Fruit fly (Drosophila melanogaster) whole organism, prepupa: ENCODE results near the gene CG46523.
A peak's percentile ranks its signal among the peaks of the same experiment; 100 is the strongest.

Source experiments
- Blimp-1 ChIP-seq: fragments of 200-800 bp; sonication (Bioruptor generic); optimal IDR thresholded peaks from 3 replicates; lab custom pipeline; 2017; ENCODE audit warnings: missing biosample characterization, missing genetic modification characterization, mild to moderate bottlenecking, moderate library complexity, missing genetic modification reagents
- CG11294 ChIP-seq: fragments of 200-800 bp; sonication (Bioruptor generic); IDR thresholded peaks from 2 replicates; pipeline ENCODE4 v1.3.6; 2022; ENCODE audit warnings: missing biosample characterization, missing genetic modification characterization
- CG16779 ChIP-seq: fragments of 200-800 bp; sonication (Bioruptor generic); optimal IDR thresholded peaks from 3 replicates; lab custom pipeline; 2017; ENCODE audit warnings: missing biosample characterization, mild to moderate bottlenecking, missing genetic modification characterization
- CG3032 ChIP-seq: fragments of 200-800 bp; optimal IDR thresholded peaks from 2 replicates; lab custom pipeline; 2019; ENCODE audit warnings: missing biosample characterization, mild to moderate bottlenecking, missing genetic modification characterization, moderate library complexity
- CG6163 ChIP-seq: fragments of 200-800 bp; sonication (Bioruptor generic); IDR thresholded peaks from 3 replicates; pipeline ENCODE4 v1.3.6; 2022; ENCODE audit warnings: missing biosample characterization, missing genetic modification characterization
- CG6854 ChIP-seq: fragments of 200-800 bp; sonication (Bioruptor generic); optimal IDR thresholded peaks from 2 replicates; lab custom pipeline; 2017; ENCODE audit warnings: missing biosample characterization, mild to moderate bottlenecking, missing genetic modification characterization
- Eip75B ChIP-seq: fragments of 200-800 bp; sonication (Bioruptor generic); optimal IDR thresholded peaks from 3 replicates; lab custom pipeline; 2016; ENCODE audit warnings: missing biosample characterization, missing genetic modification characterization
- Ets96B ChIP-seq: fragments of 200-800 bp; optimal IDR thresholded peaks from 2 replicates; lab custom pipeline; 2019; ENCODE audit warnings: missing biosample characterization, mild to moderate bottlenecking, missing genetic modification characterization, moderate library complexity
- Met ChIP-seq: fragments of 200-800 bp; sonication (Bioruptor generic); optimal IDR thresholded peaks from 3 replicates; lab custom pipeline; 2016; ENCODE audit warnings: missing biosample characterization, missing genetic modification characterization
- OdsH ChIP-seq: fragments of 200-800 bp; sonication (Bioruptor generic); optimal IDR thresholded peaks from 3 replicates; lab custom pipeline; 2016; ENCODE audit warnings: missing biosample characterization, missing genetic modification characterization
- Sox14 ChIP-seq: fragments of 200-800 bp; sonication (Bioruptor generic); optimal IDR thresholded peaks from 3 replicates; lab custom pipeline; 2016; ENCODE audit warnings: missing biosample characterization, missing genetic modification characterization
- acj6 ChIP-seq: fragments of 200-800 bp; sonication (Bioruptor generic); optimal IDR thresholded peaks from 3 replicates; lab custom pipeline; 2016; ENCODE audit warnings: missing biosample characterization, missing genetic modification characterization
- fd85E ChIP-seq: fragments of 200-800 bp; sonication (Bioruptor generic); optimal IDR thresholded peaks from 3 replicates; lab custom pipeline; 2016; ENCODE audit warnings: missing biosample characterization, missing genetic modification characterization
- pdm3 ChIP-seq: fragments of 200-800 bp; sonication (Bioruptor generic); optimal IDR thresholded peaks from 3 replicates; lab custom pipeline; 2016; ENCODE audit warnings: missing biosample characterization, missing genetic modification characterization

dm6 chr3L:1962964-1963363 lies 24.1 kb upstream of the CG46523 start, which contains the start of gene SCOT:
- peak; percentile 90 for TF ChIP-seq Met
- no peak for TF ChIP-seq CG6854 (GFP tag; lab: Kevin White, UChicago)
- TF ChIP-seq OdsH (GFP tag; lab: Kevin White, UChicago) = peak; percentile 97
- peak; percentile 96 for TF ChIP-seq CG11294 (GFP tag; lab: Robert Waterston, UW)
- peak; percentile 97 for TF ChIP-seq pdm3 (GFP tag; lab: Kevin White, UChicago)
- TF ChIP-seq CG3032 (tag; lab: Kevin White, UChicago) = peak; percentile 92
- TF ChIP-seq Sox14 (GFP tag; lab: Kevin White, UChicago) = peak; percentile 98
- peak; percentile 90 for TF ChIP-seq CG16779 (tag; lab: Kevin White, UChicago)
- peak; percentile 98 for TF ChIP-seq CG6163 (GFP tag; lab: Robert Waterston, UW)
- TF ChIP-seq Ets96B = peak; percentile 93
- peak; percentile 95 for TF ChIP-seq Eip75B
- TF ChIP-seq Blimp-1 (GFP tag; lab: Kevin White, UChicago) = peak; percentile 54
- TF ChIP-seq fd85E (GFP tag; lab: Kevin White, UChicago) = peak; percentile 71
- TF ChIP-seq acj6 (GFP tag; lab: Kevin White, UChicago) = peak; percentile 97
